Fruit fly (Drosophila melanogaster) whole organism, prepupa: Measurements from ENCODE around the gene CG34056.

Experiments
- Blimp-1 ChIP-seq: fragments of 200-800 bp; sonication (Bioruptor generic); optimal IDR thresholded peaks from 3 replicates; lab custom pipeline; 2017; ENCODE audit warnings: missing biosample characterization, missing genetic modification characterization, mild to moderate bottlenecking, moderate library complexity, missing genetic modification reagents
- CG10631 ChIP-seq: fragments of 200-800 bp; sonication (Bioruptor generic); optimal IDR thresholded peaks from 2 replicates; lab custom pipeline; 2016; ENCODE audit warnings: missing biosample characterization, missing genetic modification characterization
- CG10669 ChIP-seq: fragments of 200-800 bp; sonication (Bioruptor generic); optimal IDR thresholded peaks from 3 replicates; lab custom pipeline; 2018; ENCODE audit warnings: missing biosample characterization, mild to moderate bottlenecking, missing genetic modification characterization, moderate library complexity
- CG11762 ChIP-seq: fragments of 200-800 bp; sonication (Bioruptor generic); optimal IDR thresholded peaks from 3 replicates; lab custom pipeline; 2016; ENCODE audit warnings: missing biosample characterization, missing genetic modification characterization; ENCODE audit not compliant: insufficient read depth
- CG15336 ChIP-seq: fragments of 200-800 bp; sonication (Bioruptor generic); IDR thresholded peaks from 2 replicates; pipeline ENCODE4 v1.3.6; 2022; ENCODE audit warnings: missing biosample characterization, missing genetic modification characterization
- CG1621 ChIP-seq: fragments of 200-800 bp; sonication (Bioruptor generic); optimal IDR thresholded peaks from 3 replicates; lab custom pipeline; 2018; ENCODE audit warnings: missing biosample characterization, mild to moderate bottlenecking, missing genetic modification characterization
- CG3032 ChIP-seq: fragments of 200-800 bp; optimal IDR thresholded peaks from 2 replicates; lab custom pipeline; 2019; ENCODE audit warnings: missing biosample characterization, mild to moderate bottlenecking, missing genetic modification characterization, moderate library complexity
- CG31627 ChIP-seq: fragments of 200-800 bp; sonication (Bioruptor generic); optimal IDR thresholded peaks from 3 replicates; lab custom pipeline; 2016; ENCODE audit warnings: missing biosample characterization, missing genetic modification characterization
- CG34406 ChIP-seq: fragments of 200-800 bp; sonication (Bioruptor generic); optimal IDR thresholded peaks from 3 replicates; lab custom pipeline; 2016; ENCODE audit warnings: missing biosample characterization, missing genetic modification characterization
- CG3919 ChIP-seq: fragments of 200-800 bp; sonication (Bioruptor generic); optimal IDR thresholded peaks from 3 replicates; lab custom pipeline; 2016; ENCODE audit warnings: missing biosample characterization, missing genetic modification characterization
- CG4318 ChIP-seq: fragments of 200-800 bp; sonication (Bioruptor generic); optimal IDR thresholded peaks from 3 replicates; lab custom pipeline; 2017; ENCODE audit warnings: missing biosample characterization, mild to moderate bottlenecking, missing genetic modification characterization
- CG6276 ChIP-seq: fragments of 200-800 bp; sonication (Bioruptor generic); optimal IDR thresholded peaks from 2 replicates; lab custom pipeline; 2017; ENCODE audit warnings: missing biosample characterization, mild to moderate bottlenecking, missing genetic modification characterization
- CG6792 ChIP-seq: fragments of 200-800 bp; sonication (Bioruptor generic); optimal IDR thresholded peaks from 3 replicates; lab custom pipeline; 2016; ENCODE audit warnings: missing biosample characterization, missing genetic modification characterization
- CG6808 ChIP-seq: fragments of 200-800 bp; sonication (Bioruptor generic); optimal IDR thresholded peaks from 3 replicates; lab custom pipeline; 2017; ENCODE audit warnings: missing biosample characterization, missing genetic modification characterization, mild to moderate bottlenecking, moderate library complexity, missing genetic modification reagents
- CG7368 ChIP-seq: fragments of 200-800 bp; sonication (Bioruptor generic); optimal IDR thresholded peaks from 3 replicates; lab custom pipeline; 2016; ENCODE audit warnings: missing biosample characterization, missing genetic modification characterization
- CG8119 ChIP-seq: fragments of 200-800 bp; sonication (Bioruptor generic); IDR thresholded peaks from 3 replicates; pipeline ENCODE4 v1.3.6; 2022; ENCODE audit warnings: missing biosample characterization, missing genetic modification characterization
- CG8319 ChIP-seq: fragments of 200-800 bp; sonication (Bioruptor generic); optimal IDR thresholded peaks from 3 replicates; lab custom pipeline; 2016; ENCODE audit warnings: missing biosample characterization, missing genetic modification characterization
- CG8632 ChIP-seq: fragments of 200-800 bp; sonication (Bioruptor generic); optimal IDR thresholded peaks from 3 replicates; lab custom pipeline; 2016; ENCODE audit warnings: missing biosample characterization, missing genetic modification characterization
- CG9139 ChIP-seq: fragments of 200-800 bp; sonication (Bioruptor generic); optimal IDR thresholded peaks from 3 replicates; lab custom pipeline; 2017; ENCODE audit warnings: missing biosample characterization, mild to moderate bottlenecking, missing genetic modification characterization
- Eip75B ChIP-seq: fragments of 200-800 bp; sonication (Bioruptor generic); optimal IDR thresholded peaks from 3 replicates; lab custom pipeline; 2016; ENCODE audit warnings: missing biosample characterization, missing genetic modification characterization
- Eip78C ChIP-seq: fragments of 200-800 bp; sonication (Bioruptor generic); peaks from one replicate; lab custom pipeline; 2016; ENCODE audit warnings: missing biosample characterization, missing genetic modification characterization
- Ets96B ChIP-seq: fragments of 200-800 bp; optimal IDR thresholded peaks from 2 replicates; lab custom pipeline; 2019; ENCODE audit warnings: missing biosample characterization, mild to moderate bottlenecking, missing genetic modification characterization, moderate library complexity
- Hr38 ChIP-seq: sonication (Bioruptor generic); optimal IDR thresholded peaks from 2 replicates; lab custom pipeline; 2016; ENCODE audit warnings: missing biosample characterization, missing genetic modification characterization
- Hr39 ChIP-seq: fragments of 200-800 bp; sonication (Bioruptor generic); optimal IDR thresholded peaks from 2 replicates; lab custom pipeline; 2016; ENCODE audit warnings: missing biosample characterization, missing genetic modification characterization
- Hr4 ChIP-seq: fragments of 200-800 bp; sonication (Bioruptor generic); optimal IDR thresholded peaks from 3 replicates; lab custom pipeline; 2016; ENCODE audit warnings: missing biosample characterization, missing genetic modification characterization
- Lpt ChIP-seq: fragments of 200-800 bp; sonication (Bioruptor generic); optimal IDR thresholded peaks from 3 replicates; lab custom pipeline; 2016; ENCODE audit warnings: missing biosample characterization, missing genetic modification characterization
- Met ChIP-seq: fragments of 200-800 bp; sonication (Bioruptor generic); optimal IDR thresholded peaks from 3 replicates; lab custom pipeline; 2016; ENCODE audit warnings: missing biosample characterization, missing genetic modification characterization
- OdsH ChIP-seq: fragments of 200-800 bp; sonication (Bioruptor generic); optimal IDR thresholded peaks from 3 replicates; lab custom pipeline; 2016; ENCODE audit warnings: missing biosample characterization, missing genetic modification characterization
- Smox ChIP-seq: fragments of 200-800 bp; sonication (Bioruptor generic); optimal IDR thresholded peaks from 3 replicates; lab custom pipeline; 2016; ENCODE audit warnings: missing biosample characterization, missing genetic modification characterization
- Sox102F ChIP-seq: fragments of 200-800 bp; sonication (Bioruptor generic); optimal IDR thresholded peaks from 2 replicates; lab custom pipeline; 2016; ENCODE audit warnings: missing biosample characterization, mild to moderate bottlenecking, missing genetic modification characterization
- Sox14 ChIP-seq: fragments of 200-800 bp; sonication (Bioruptor generic); optimal IDR thresholded peaks from 3 replicates; lab custom pipeline; 2016; ENCODE audit warnings: missing biosample characterization, missing genetic modification characterization
- Sox15 ChIP-seq: fragments of 200-800 bp; sonication (Bioruptor generic); optimal IDR thresholded peaks from 3 replicates; lab custom pipeline; 2016; ENCODE audit warnings: missing biosample characterization, missing genetic modification characterization
- acj6 ChIP-seq: fragments of 200-800 bp; sonication (Bioruptor generic); optimal IDR thresholded peaks from 3 replicates; lab custom pipeline; 2016; ENCODE audit warnings: missing biosample characterization, missing genetic modification characterization
- dac ChIP-seq: fragments of 200-800 bp; sonication (Bioruptor generic); optimal IDR thresholded peaks from 2 replicates; lab custom pipeline; 2017; ENCODE audit warnings: missing biosample characterization, mild to moderate bottlenecking, missing genetic modification characterization
- dsx ChIP-seq: fragments of 200-800 bp; optimal IDR thresholded peaks from 3 replicates; lab custom pipeline; 2019; ENCODE audit warnings: missing biosample characterization, mild to moderate bottlenecking, missing genetic modification characterization, moderate library complexity; ENCODE audit not compliant: poor library complexity, severe bottlenecking
- eg ChIP-seq: fragments of 200-800 bp; sonication (Bioruptor generic); IDR thresholded peaks from 3 replicates; pipeline ENCODE4 v1.3.6; 2022; ENCODE audit warnings: missing biosample characterization, missing genetic modification characterization
- esn ChIP-seq: fragments of 200-800 bp; sonication (Bioruptor generic); optimal IDR thresholded peaks from 2 replicates; lab custom pipeline; 2016; ENCODE audit warnings: missing biosample characterization, mild to moderate bottlenecking, missing genetic modification characterization, moderate library complexity
- fd59A ChIP-seq: fragments of 200-800 bp; sonication (Bioruptor generic); optimal IDR thresholded peaks from 2 replicates; lab custom pipeline; 2017; ENCODE audit warnings: missing biosample characterization, mild to moderate bottlenecking, missing genetic modification characterization, missing genetic modification reagents
- fd85E ChIP-seq: fragments of 200-800 bp; sonication (Bioruptor generic); optimal IDR thresholded peaks from 3 replicates; lab custom pipeline; 2016; ENCODE audit warnings: missing biosample characterization, missing genetic modification characterization
- fkh ChIP-seq: fragments of 200-800 bp; sonication (Bioruptor generic); optimal IDR thresholded peaks from 3 replicates; lab custom pipeline; 2017; ENCODE audit warnings: missing biosample characterization, mild to moderate bottlenecking, missing genetic modification characterization, moderate library complexity
- lz ChIP-seq: fragments of 200-800 bp; sonication (Bioruptor generic); optimal IDR thresholded peaks from 3 replicates; lab custom pipeline; 2016; ENCODE audit warnings: missing biosample characterization, missing genetic modification characterization
- net ChIP-seq: fragments of 200-800 bp; sonication (Bioruptor generic); optimal IDR thresholded peaks from 3 replicates; lab custom pipeline; 2016; ENCODE audit warnings: missing biosample characterization, missing genetic modification characterization
- pdm3 ChIP-seq: fragments of 200-800 bp; sonication (Bioruptor generic); optimal IDR thresholded peaks from 3 replicates; lab custom pipeline; 2016; ENCODE audit warnings: missing biosample characterization, missing genetic modification characterization
- salr ChIP-seq, 2 experiments: fragments of 200-800 bp; sonication (Bioruptor generic); optimal IDR thresholded peaks; 3 replicates each; lab custom pipeline; 2016 to 2018; ENCODE audit warnings: missing biosample characterization in 2 of 2, missing genetic modification characterization in 2 of 2, mild to moderate bottlenecking in 1 of 2
- ss ChIP-seq, 2 experiments: fragments of 200-800 bp; sonication (Bioruptor generic); optimal IDR thresholded peaks; 2 replicates in 1 of 2; 3 replicates in 1 of 2; lab custom pipeline; 2017 to 2018; ENCODE audit warnings: mild to moderate bottlenecking in 2 of 2, missing biosample characterization in 2 of 2, missing genetic modification characterization in 2 of 2, moderate library complexity in 1 of 2
- svp ChIP-seq: fragments of 200-800 bp; sonication (Bioruptor generic); peaks from one replicate; lab custom pipeline; 2016; ENCODE audit warnings: missing biosample characterization, missing genetic modification characterization
- topi ChIP-seq: fragments of 200-800 bp; sonication (Bioruptor generic); optimal IDR thresholded peaks from 3 replicates; lab custom pipeline; 2016; ENCODE audit warnings: missing biosample characterization, missing genetic modification characterization
- vri ChIP-seq: fragments of 200-800 bp; sonication (Bioruptor generic); optimal IDR thresholded peaks from 3 replicates; lab custom pipeline; 2016; ENCODE audit warnings: missing biosample characterization, mild to moderate bottlenecking, missing genetic modification characterization

Gene CG34056

dm6 chr3L:871713-872112 lies 24.0 kb upstream of the CG34056 start, which contains the start of gene Usp10:
TSS of gene Usp10 (plus strand) at chr3L:871899.
- TF ChIP-seq svp: peak; percentile 84
- TF ChIP-seq Sox14: peak; percentile 35
- no peak for TF ChIP-seq CG6276 (GFP tag; lab: Kevin White, UChicago)
- peak; percentile 39 for TF ChIP-seq Eip78C (GFP tag; lab: Kevin White, UChicago)

- TF ChIP-seq CG7368 (GFP tag; lab: Kevin White, UChicago): peak; percentile 41
- TF ChIP-seq salr (GFP tag; optimal IDR thresholded peaks at IDR 0.05; lab: Kevin White, UChicago): peak in 1 of 2 experiments; percentile 22
- peak; percentile 90 for TF ChIP-seq svp
- TF ChIP-seq Hr38 (GFP tag; lab: Kevin White, UChicago): no peak
- TF ChIP-seq Sox14: peak; percentile 73
- TF ChIP-seq lz: peak; percentile 62
- TF ChIP-seq CG4318 (GFP tag; lab: Kevin White, UChicago): no peak
- no peak for TF ChIP-seq CG15336 (GFP tag; lab: Robert Waterston, UW)
- TF ChIP-seq Lpt: no peak
- peak; percentile 34 for TF ChIP-seq CG8319 (GFP tag; lab: Kevin White, UChicago)
- TF ChIP-seq CG9139 (GFP tag; lab: Kevin White, UChicago): no peak
- TF ChIP-seq net (GFP tag; lab: Kevin White, UChicago): peak; percentile 30
- TF ChIP-seq dac: peak; percentile 12
- TF ChIP-seq pdm3 (GFP tag; lab: Kevin White, UChicago): peak; percentile 44
- TF ChIP-seq dsx (GFP tag; lab: Kevin White, UChicago): no peak
- peak; percentile 22 for TF ChIP-seq vri
- TF ChIP-seq Met (GFP tag; lab: Kevin White, UChicago): peak; percentile 50
- TF ChIP-seq Sox15 (GFP tag; lab: Kevin White, UChicago): peak; percentile 40
- TF ChIP-seq CG6792 (GFP tag; lab: Kevin White, UChicago): peak; percentile 19
- TF ChIP-seq Ets96B (tag; lab: Kevin White, UChicago): peak; percentile 22
- TF ChIP-seq OdsH (GFP tag; lab: Kevin White, UChicago): peak; percentile 59
- peak; percentile 59; the same call in 2 of the 3 replicates for TF ChIP-seq eg (GFP tag; lab: Robert Waterston, UW)
- no peak; the same call in 2 of the 3 replicates for TF ChIP-seq CG8119 (GFP tag; lab: Robert Waterston, UW)
- no peak for TF ChIP-seq fd85E
- TF ChIP-seq Eip78C (GFP tag; lab: Kevin White, UChicago): peak; percentile 79
- peak; percentile 56 for TF ChIP-seq CG34406 (GFP tag; lab: Kevin White, UChicago)
- TF ChIP-seq CG31627 (GFP tag; lab: Kevin White, UChicago): peak; percentile 61
- TF ChIP-seq CG10669: peak; percentile 21
- peak; percentile 26 for TF ChIP-seq Sox102F (GFP tag; lab: Kevin White, UChicago)
- no peak for TF ChIP-seq CG6808 (GFP tag; lab: Kevin White, UChicago)
- TF ChIP-seq Hr39 (GFP tag; lab: Kevin White, UChicago): peak; percentile 68
- peak; percentile 60 for TF ChIP-seq fkh (GFP tag; lab: Kevin White, UChicago)
- TF ChIP-seq Hr4 (GFP tag; lab: Kevin White, UChicago): peak; percentile 45
- TF ChIP-seq fd59A (GFP tag; lab: Kevin White, UChicago): no peak
- peak; percentile 76 for TF ChIP-seq esn (GFP tag; lab: Kevin White, UChicago)
- no peak for TF ChIP-seq CG1621
- no peak for TF ChIP-seq CG8632 (GFP tag; lab: Kevin White, UChicago)
- peak; percentile 54 for TF ChIP-seq CG3919
- peak; percentile 40 for TF ChIP-seq topi
- peak; percentile 40 for TF ChIP-seq Smox
- TF ChIP-seq ss (GFP tag; optimal IDR thresholded peaks at IDR 0.05; lab: Kevin White, UChicago): peak in 1 of 2 experiments; percentile 37
- TF ChIP-seq Blimp-1 (GFP tag; lab: Kevin White, UChicago): no peak
- peak; percentile 40 for TF ChIP-seq Eip75B (GFP tag; lab: Kevin White, UChicago)
- peak; percentile 5 for TF ChIP-seq CG3032 (tag; lab: Kevin White, UChicago)
- TF ChIP-seq CG6276 (GFP tag; lab: Kevin White, UChicago): no peak
- peak; percentile 62 for TF ChIP-seq CG10631 (GFP tag; lab: Kevin White, UChicago)
- peak; percentile 30 for TF ChIP-seq CG11762 (GFP tag; lab: Kevin White, UChicago)
- TF ChIP-seq acj6 (GFP tag; lab: Kevin White, UChicago): peak; percentile 51
Observed at dm6 chr3L:872389-872972, 23.3 kb upstream of the CG34056 start.
